Fruit fly (Drosophila melanogaster): ENCODE results near the gene CG33270.

The CG33270 gene

dm6 chr3L:11550359-11551056 is 27.9 kb downstream of the CG33270 start (continued):
- TF ChIP-seq caup (GFP tag; optimal IDR thresholded peaks at IDR 0.05; ENCODE audit: severe bottlenecking) = peak; percentile 34
- no peak for TF ChIP-seq CG7745 (tag; optimal IDR thresholded peaks at IDR 0.05)
- TF ChIP-seq sug (tag; optimal IDR thresholded peaks at IDR 0.05) = peak; percentile 26
- TF ChIP-seq CG13894 (tag; optimal IDR thresholded peaks at IDR 0.05) = no peak
- 0 out of 2 replicates have a peak, but pooled peaks have one; percentile 6 for TF ChIP-seq NFAT (GFP tag; IDR thresholded peaks at IDR 0.05)
- TF ChIP-seq her (GFP tag; optimal IDR thresholded peaks at IDR 0.05) = peak; percentile 23
- TF ChIP-seq Meics (GFP tag; optimal IDR thresholded peaks at IDR 0.05) = peak; percentile 23
- TF ChIP-seq CG15011 (GFP tag; optimal IDR thresholded peaks at IDR 0.05) = no peak
- no peak for TF ChIP-seq CG7987 (GFP tag; optimal IDR thresholded peaks at IDR 0.05)
- no peak for TF ChIP-seq E2f2 (GFP tag; IDR thresholded peaks at IDR 0.05)
- TF ChIP-seq CG15269 (tag; optimal IDR thresholded peaks at IDR 0.05) = peak; percentile 6
- peak; percentile 14 for TF ChIP-seq CG34376 (GFP tag; optimal IDR thresholded peaks at IDR 0.05)
- TF ChIP-seq Dip3 (GFP tag; optimal IDR thresholded peaks at IDR 0.05) = no peak
- peak; percentile 46 for TF ChIP-seq Hmr (GFP tag; optimal IDR thresholded peaks at IDR 0.05)
- TF ChIP-seq sens (GFP tag) = peak; percentile 39
- TF ChIP-seq twi (tag; optimal IDR thresholded peaks at IDR 0.05) = no peak
- peak; percentile 41 for TF ChIP-seq CG15514 (GFP tag; optimal IDR thresholded peaks at IDR 0.05)
- no peak for TF ChIP-seq Atf3 (GFP tag; optimal IDR thresholded peaks at IDR 0.05)
- TF ChIP-seq E2f1 (GFP tag; IDR thresholded peaks at IDR 0.05) = peak; percentile 7; the same call in 1 of the 2 replicates
- no peak for TF ChIP-seq CG11398 (GFP tag; optimal IDR thresholded peaks at IDR 0.05)
- TF ChIP-seq CG14050 (GFP tag; IDR thresholded peaks at IDR 0.05) = no peak
- no peak for TF ChIP-seq CG9817 (tag; optimal IDR thresholded peaks at IDR 0.05)
- TF ChIP-seq Drgx (GFP tag; IDR thresholded peaks at IDR 0.05) = no peak
- no peak for TF ChIP-seq sisA (GFP tag; IDR thresholded peaks at IDR 0.05)
- TF ChIP-seq Eip74EF (GFP tag; optimal IDR thresholded peaks at IDR 0.05) = peak in 1 of 2 experiments; percentile 69
- TF ChIP-seq Vsx1 (GFP tag; optimal IDR thresholded peaks at IDR 0.05) = peak; percentile 48
- TF ChIP-seq CG1233 (GFP tag; optimal IDR thresholded peaks at IDR 0.05) = no peak
- TF ChIP-seq CG11456 (GFP tag; IDR thresholded peaks at IDR 0.05) = peak; percentile 55; the same call in 2 of the 3 replicates
- no peak for TF ChIP-seq Ravus (GFP tag; IDR thresholded peaks at IDR 0.05)
- no peak for TF ChIP-seq dmrt99B (tag; optimal IDR thresholded peaks at IDR 0.05)
- TF ChIP-seq CG13296 (GFP tag; optimal IDR thresholded peaks at IDR 0.05) = peak; percentile 8
- TF ChIP-seq z (GFP tag; IDR thresholded peaks at IDR 0.05) = peak; percentile 37; the same call in 1 of the 3 replicates
- peak; percentile 18; the same call in 1 of the 2 replicates for TF ChIP-seq Ptx1 (GFP tag; IDR thresholded peaks at IDR 0.05)
- peak; percentile 22 for TF ChIP-seq CG6765 (GFP tag; optimal IDR thresholded peaks at IDR 0.05)
- no peak for TF ChIP-seq pho (GFP tag; optimal IDR thresholded peaks at IDR 0.05)
- TF ChIP-seq CG11696 (GFP tag; IDR thresholded peaks at IDR 0.05) = peak; percentile 82
- no peak for TF ChIP-seq dan (GFP tag; IDR thresholded peaks at IDR 0.05)
- TF ChIP-seq gro (GFP tag; optimal IDR thresholded peaks at IDR 0.05) = peak; percentile 68
- TF ChIP-seq D19A (tag; optimal IDR thresholded peaks at IDR 0.05) = no peak
- peak; percentile 59 for TF ChIP-seq Rfx (GFP tag; IDR thresholded peaks at IDR 0.05)
- TF ChIP-seq CG7271 (tag; optimal IDR thresholded peaks at IDR 0.05) = no peak
- peak; percentile 75 for TF ChIP-seq ftz-f1 (GFP tag; optimal IDR thresholded peaks at IDR 0.05)
- no peak for TF ChIP-seq pnt (GFP tag; optimal IDR thresholded peaks at IDR 0.05)
- TF ChIP-seq slp2 (GFP tag; optimal IDR thresholded peaks at IDR 0.05) = no peak
- peak; percentile 21; the same call in 1 of the 2 replicates for TF ChIP-seq Adf1 (GFP tag; IDR thresholded peaks at IDR 0.05)
- no peak for TF ChIP-seq bowl (GFP tag; IDR thresholded peaks at IDR 0.05)
- 0 out of 2 replicates have a peak, but pooled peaks have one; percentile 24 for TF ChIP-seq sob (GFP tag; IDR thresholded peaks at IDR 0.05)
- TF ChIP-seq crol (GFP tag; IDR thresholded peaks at IDR 0.05) = peak; percentile 52
- peak; percentile 67 for TF ChIP-seq kni (GFP tag; optimal IDR thresholded peaks at IDR 0.05)

Data from whole organism, embryonic.